Fruit fly (Drosophila melanogaster) whole organism, embryonic: Measurements from ENCODE around the gene CG43938.

ENCODE experiments used
- Aef1 ChIP-seq: fragments of 200-800 bp; sonication (Bioruptor generic); IDR thresholded peaks from 3 replicates; pipeline ENCODE4 v1.3.6; 2022; ENCODE audit warnings: missing biosample characterization, missing genetic modification characterization
- BtbVII ChIP-seq: fragments of 200-800 bp; sonication (Bioruptor generic); optimal IDR thresholded peaks from 3 replicates; lab custom pipeline; 2017; ENCODE audit warnings: missing biosample characterization, mild to moderate bottlenecking, missing genetic modification characterization
- CG1024 ChIP-seq: fragments of 200-800 bp; sonication (Bioruptor generic); IDR thresholded peaks from 2 replicates; pipeline ENCODE4 v1.3.6; 2022; ENCODE audit warnings: missing biosample characterization, missing genetic modification characterization
- CG10366 ChIP-seq: fragments of 200-800 bp; sonication (Bioruptor generic); IDR thresholded peaks from 2 replicates; pipeline ENCODE4 v1.3.6; 2022; ENCODE audit warnings: missing biosample characterization, missing genetic modification characterization
- CG11247 ChIP-seq: fragments of 200-800 bp; sonication (Bioruptor generic); IDR thresholded peaks from 2 replicates; pipeline ENCODE4 v1.3.6; 2022; ENCODE audit warnings: missing biosample characterization, missing genetic modification characterization
- CG11560 ChIP-seq: fragments of 200-800 bp; sonication (Bioruptor generic); IDR thresholded peaks from 3 replicates; pipeline ENCODE4 v1.3.6; 2022; ENCODE audit warnings: missing biosample characterization, missing genetic modification characterization
- CG17385 ChIP-seq: fragments of 200-800 bp; sonication (Bioruptor generic); optimal IDR thresholded peaks from 3 replicates; lab custom pipeline; 2018; ENCODE audit warnings: missing biosample characterization, mild to moderate bottlenecking, missing genetic modification characterization
- CG2116 ChIP-seq: fragments of 200-800 bp; sonication (Bioruptor generic); optimal IDR thresholded peaks from 3 replicates; lab custom pipeline; 2018; ENCODE audit warnings: missing biosample characterization, mild to moderate bottlenecking, missing genetic modification characterization
- CG2199 ChIP-seq: fragments of 200-800 bp; sonication (Bioruptor generic); IDR thresholded peaks from 3 replicates; pipeline ENCODE4 v1.3.6; 2022; ENCODE audit warnings: missing biosample characterization, missing genetic modification characterization
- CG33213 ChIP-seq: fragments of 200-800 bp; sonication (Bioruptor generic); optimal IDR thresholded peaks from 3 replicates; lab custom pipeline; 2016; ENCODE audit warnings: missing biosample characterization, missing genetic modification characterization
- CG3838 ChIP-seq: fragments of 200-800 bp; sonication (Bioruptor generic); optimal IDR thresholded peaks from 3 replicates; lab custom pipeline; 2016; ENCODE audit warnings: missing biosample characterization, missing genetic modification characterization
- CG5180 ChIP-seq: fragments of 200-800 bp; sonication (Bioruptor generic); optimal IDR thresholded peaks from 3 replicates; lab custom pipeline; 2017; ENCODE audit warnings: missing biosample characterization, missing genetic modification characterization, mild to moderate bottlenecking, moderate library complexity, missing genetic modification reagents
- CG6791 ChIP-seq: fragments of 200-800 bp; sonication (Bioruptor generic); IDR thresholded peaks from 3 replicates; pipeline ENCODE4 v1.3.6; 2022; ENCODE audit warnings: missing biosample characterization, missing genetic modification characterization; ENCODE audit not compliant: partially characterized antibody
- CG7372 ChIP-seq: fragments of 200-800 bp; sonication (Bioruptor generic); IDR thresholded peaks from 2 replicates; pipeline ENCODE4 v1.3.6; 2022; ENCODE audit warnings: missing biosample characterization, missing genetic modification characterization
- CG7556 ChIP-seq: fragments of 200-800 bp; sonication (Bioruptor generic); optimal IDR thresholded peaks from 2 replicates; lab custom pipeline; 2017; ENCODE audit warnings: missing biosample characterization, mild to moderate bottlenecking, missing genetic modification characterization
- CG7786 ChIP-seq: fragments of 200-800 bp; sonication (Bioruptor generic); optimal IDR thresholded peaks from 2 replicates; lab custom pipeline; 2016; ENCODE audit warnings: missing biosample characterization, missing genetic modification characterization
- CG9797 ChIP-seq: fragments of 200-800 bp; sonication (Bioruptor generic); optimal IDR thresholded peaks from 3 replicates; lab custom pipeline; 2018; ENCODE audit warnings: missing biosample characterization, mild to moderate bottlenecking, missing genetic modification characterization
- CrebB ChIP-seq: fragments of 200-800 bp; sonication (Bioruptor generic); optimal IDR thresholded peaks from 3 replicates; lab custom pipeline; 2018; ENCODE audit warnings: missing biosample characterization, mild to moderate bottlenecking, missing genetic modification characterization
- Dad ChIP-seq: fragments of 200-800 bp; sonication (Bioruptor generic); optimal IDR thresholded peaks from 3 replicates; lab custom pipeline; 2016; ENCODE audit warnings: missing biosample characterization, missing genetic modification characterization
- Elba2 ChIP-seq: fragments of 200-800 bp; sonication (Bioruptor generic); optimal IDR thresholded peaks from 3 replicates; lab custom pipeline; 2016; ENCODE audit warnings: missing biosample characterization, missing genetic modification characterization
- Gsc ChIP-seq: fragments of 200-800 bp; sonication (Bioruptor generic); IDR thresholded peaks from 2 replicates; pipeline ENCODE4 v1.3.6; 2022; ENCODE audit warnings: missing biosample characterization, missing genetic modification characterization
- H15 ChIP-seq: fragments of 200-800 bp; sonication (Bioruptor generic); IDR thresholded peaks from 3 replicates; pipeline ENCODE4 v1.3.6; 2022; ENCODE audit warnings: missing biosample characterization, missing genetic modification characterization
- HLHmδ ChIP-seq: fragments of 200-800 bp; sonication (Bioruptor generic); optimal IDR thresholded peaks from 2 replicates; lab custom pipeline; 2018; ENCODE audit warnings: missing biosample characterization, mild to moderate bottlenecking, missing genetic modification characterization, moderate library complexity
- Hmr ChIP-seq: fragments of 200-800 bp; sonication (Bioruptor generic); optimal IDR thresholded peaks from 3 replicates; lab custom pipeline; 2017; ENCODE audit warnings: mild to moderate bottlenecking, missing biosample characterization, missing genetic modification reagents, missing genetic modification characterization
- Lim3 ChIP-seq: fragments of 200-800 bp; sonication (Bioruptor generic); IDR thresholded peaks from 2 replicates; pipeline ENCODE4 v1.3.6; 2022; ENCODE audit warnings: missing biosample characterization, missing genetic modification characterization
- Myb ChIP-seq: fragments of 200-800 bp; sonication (Bioruptor generic); optimal IDR thresholded peaks from 2 replicates; lab custom pipeline; 2016; ENCODE audit warnings: missing biosample characterization, missing genetic modification characterization
- NC2β ChIP-seq: fragments of 200-800 bp; sonication (Bioruptor generic); optimal IDR thresholded peaks from 2 replicates; lab custom pipeline; 2016; ENCODE audit warnings: missing biosample characterization, missing genetic modification characterization
- Optix ChIP-seq: fragments of 200-800 bp; sonication (Bioruptor generic); IDR thresholded peaks from 3 replicates; pipeline ENCODE4 v1.3.6; 2022; ENCODE audit warnings: missing biosample characterization, missing genetic modification characterization
- Side ChIP-seq: fragments of 200-800 bp; sonication (Bioruptor generic); optimal IDR thresholded peaks from 2 replicates; lab custom pipeline; 2016; ENCODE audit warnings: missing biosample characterization, missing genetic modification characterization
- Sry-β ChIP-seq: fragments of 200-800 bp; sonication (Bioruptor generic); optimal IDR thresholded peaks from 2 replicates; lab custom pipeline; 2018; ENCODE audit warnings: missing biosample characterization, mild to moderate bottlenecking, missing genetic modification characterization, moderate library complexity
- Taf1 ChIP-seq: fragments of 200-800 bp; sonication (Bioruptor generic); IDR thresholded peaks from 2 replicates; pipeline ENCODE4 v1.3.6; 2022; ENCODE audit warnings: missing biosample characterization, missing genetic modification characterization
- Trl ChIP-seq, 3 experiments: fragments of >200 bp in 2 of 3; fragments of 200-800 bp in 1 of 3; sonication (Bioruptor generic) in 1 of 3; optimal IDR thresholded peaks; 2 replicates in 1 of 3; 3 replicates in 2 of 3; lab custom pipeline; 2016 to 2017; ENCODE audit warnings: missing biosample characterization in 1 of 3, missing genetic modification characterization in 1 of 3
- Xbp1 ChIP-seq: fragments of 200-800 bp; sonication (Bioruptor generic); optimal IDR thresholded peaks from 3 replicates; lab custom pipeline; 2016; ENCODE audit warnings: missing biosample characterization, mild to moderate bottlenecking, missing genetic modification characterization
- bcd ChIP-seq: fragments of 200-800 bp; sonication (Bioruptor generic); optimal IDR thresholded peaks from 2 replicates; lab custom pipeline; 2017; ENCODE audit warnings: missing biosample characterization, mild to moderate bottlenecking, missing genetic modification characterization
- br ChIP-seq: fragments of >200 bp; optimal IDR thresholded peaks from 2 replicates; lab custom pipeline; 2017
- cwo ChIP-seq: fragments of 200-800 bp; sonication (Bioruptor generic); optimal IDR thresholded peaks from 3 replicates; lab custom pipeline; 2017; ENCODE audit warnings: missing biosample characterization, missing genetic modification characterization, mild to moderate bottlenecking, moderate library complexity, missing genetic modification reagents
- disco-r ChIP-seq: fragments of 200-800 bp; sonication (Bioruptor generic); optimal IDR thresholded peaks from 2 replicates; lab custom pipeline; 2016; ENCODE audit warnings: missing biosample characterization, missing genetic modification characterization
- ftz-f1 ChIP-seq: fragments of 200-800 bp; sonication (Bioruptor generic); optimal IDR thresholded peaks from 2 replicates; lab custom pipeline; 2016; ENCODE audit warnings: missing biosample characterization, missing genetic modification characterization
- gcm2 ChIP-seq: fragments of 200-800 bp; sonication (Bioruptor generic); optimal IDR thresholded peaks from 2 replicates; lab custom pipeline; 2016; ENCODE audit warnings: missing biosample characterization, missing genetic modification characterization
- inv ChIP-seq: fragments of 200-800 bp; sonication (Bioruptor generic); IDR thresholded peaks from 2 replicates; pipeline ENCODE4 v1.3.6; 2022; ENCODE audit warnings: missing biosample characterization, missing genetic modification characterization; ENCODE audit not compliant: partially characterized antibody
- kah ChIP-seq: fragments of 200-800 bp; sonication (Bioruptor generic); optimal IDR thresholded peaks from 2 replicates; lab custom pipeline; 2018; ENCODE audit warnings: missing biosample characterization, mild to moderate bottlenecking, missing genetic modification characterization
- klu ChIP-seq: fragments of 200-800 bp; sonication (Bioruptor generic); IDR thresholded peaks from 2 replicates; pipeline ENCODE4 v1.3.6; 2022; ENCODE audit warnings: missing biosample characterization, missing genetic modification characterization
- lbe ChIP-seq: fragments of 200-800 bp; sonication (Bioruptor generic); optimal IDR thresholded peaks from 2 replicates; lab custom pipeline; 2016; ENCODE audit warnings: missing biosample characterization, mild to moderate bottlenecking, missing genetic modification characterization
- phol ChIP-seq: fragments of 200-800 bp; sonication (Bioruptor generic); optimal IDR thresholded peaks from 3 replicates; lab custom pipeline; 2018; ENCODE audit warnings: missing biosample characterization, mild to moderate bottlenecking, missing genetic modification characterization, moderate library complexity
- ranshi ChIP-seq: fragments of 200-800 bp; sonication (Bioruptor generic); IDR thresholded peaks from 2 replicates; pipeline ENCODE4 v1.3.6; 2022; ENCODE audit warnings: missing biosample characterization, missing genetic modification characterization
- schlank ChIP-seq: fragments of 200-800 bp; sonication (Bioruptor generic); optimal IDR thresholded peaks from 2 replicates; lab custom pipeline; 2018; ENCODE audit warnings: missing biosample characterization, mild to moderate bottlenecking, missing genetic modification characterization
- tgo ChIP-seq: fragments of 200-800 bp; sonication (Bioruptor generic); IDR thresholded peaks from 3 replicates; pipeline ENCODE4 v1.3.6; 2022; ENCODE audit warnings: missing biosample characterization, missing genetic modification characterization
- trh ChIP-seq: fragments of 200-800 bp; sonication (Bioruptor generic); optimal IDR thresholded peaks from 2 replicates; lab custom pipeline; 2016; ENCODE audit warnings: missing biosample characterization, missing genetic modification characterization
- unc-4 ChIP-seq: fragments of 200-800 bp; sonication (Bioruptor generic); IDR thresholded peaks from 2 replicates; pipeline ENCODE4 v1.3.6; 2022; ENCODE audit warnings: missing biosample characterization, missing genetic modification characterization; ENCODE audit not compliant: partially characterized antibody
- zfh1 ChIP-seq: fragments of 200-800 bp; sonication (Bioruptor generic); IDR thresholded peaks from 3 replicates; pipeline ENCODE4 v1.3.6; 2022; ENCODE audit warnings: missing biosample characterization, missing genetic modification characterization

The CG43938 gene

dm6 chr3L:21172527-21173253, 51.2 kb downstream of the CG43938 start, which contains the start of the genes chb and AsnS (continued):
- TF ChIP-seq bcd (GFP tag; lab: Kevin White, UChicago) (peak; percentile 89), zfh1 (GFP tag; lab: Robert Waterston, UW) (peak; percentile 92), Sry-β (GFP tag; lab: Kevin White, UChicago) (no peak), Optix (no peak), Aef1 (GFP tag; lab: Robert Waterston, UW) (peak; percentile 95), Myb (GFP tag; lab: Kevin White, UChicago) (peak; percentile 40), Hmr (GFP tag; lab: Kevin White, UChicago) (peak; percentile 88), kah (GFP tag; lab: Kevin White, UChicago) (no peak), disco-r (GFP tag; lab: Kevin White, UChicago) (peak; percentile 42), Lim3 (peak; percentile 78), CG33213 (GFP tag; lab: Kevin White, UChicago) (no peak), CG6791 (GFP tag; lab: Robert Waterston, UW) (no peak), Gsc (GFP tag; lab: Robert Waterston, UW) (peak; percentile 50), CG1024 (peak; percentile 81), H15 (GFP tag; lab: Robert Waterston, UW) (peak; percentile 91), CG10366 (GFP tag; lab: Robert Waterston, UW) (peak; percentile 90), BtbVII (peak; percentile 80), CrebB (tag; lab: Kevin White, UChicago) (peak; percentile 87), trh (peak; percentile 70), CG7786 (GFP tag; lab: Kevin White, UChicago) (peak; percentile 41), Dad (peak; percentile 57), CG2116 (GFP tag; lab: Kevin White, UChicago) (peak; percentile 49), lbe (GFP tag; lab: Kevin White, UChicago) (peak; percentile 72), ranshi (GFP tag; lab: Robert Waterston, UW) (peak; percentile 92), unc-4 (GFP tag; lab: Robert Waterston, UW) (no peak), klu (GFP tag; lab: Robert Waterston, UW) (peak; percentile 86), CG11560 (tag; lab: Robert Waterston, UW) (peak; percentile 71; the same call in 2 of the 3 replicates), Side (peak; percentile 46), br (lab: Kevin White, UChicago) (no peak), CG3838 (GFP tag; lab: Kevin White, UChicago) (peak; percentile 27), CG2199 (GFP tag; lab: Robert Waterston, UW) (peak; percentile 89; the same call in 2 of the 3 replicates), CG7556 (GFP tag; lab: Kevin White, UChicago) (peak; percentile 86), schlank (tag; lab: Kevin White, UChicago) (peak; percentile 74), inv (GFP tag; lab: Robert Waterston, UW) (no peak), gcm2 (GFP tag; lab: Kevin White, UChicago) (no peak), Trl (optimal IDR thresholded peaks at IDR 0.05; lab: Kevin White, UChicago) (peak; percentile 5 to 51), Trl (GFP tag; optimal IDR thresholded peaks at IDR 0.05; lab: Kevin White, UChicago) (peak; percentile 72), CG5180 (GFP tag; lab: Kevin White, UChicago) (peak; percentile 15), Taf1 (GFP tag; lab: Robert Waterston, UW) (peak; percentile 84), CG11247 (GFP tag; lab: Robert Waterston, UW) (peak; percentile 87), cwo (peak; percentile 77), NC2β (GFP tag; lab: Kevin White, UChicago) (peak; percentile 28), Elba2 (GFP tag; lab: Kevin White, UChicago) (no peak), tgo (GFP tag; lab: Robert Waterston, UW) (peak; percentile 94), phol (peak; percentile 91), Xbp1 (GFP tag; lab: Kevin White, UChicago) (peak; percentile 86), ftz-f1 (no peak), CG17385 (GFP tag; lab: Kevin White, UChicago) (peak; percentile 89), HLHmδ (GFP tag; lab: Kevin White, UChicago) (no peak), CG9797 (no peak), CG7372 (GFP tag; lab: Robert Waterston, UW) (peak; percentile 91)
